Fruit fly (Drosophila melanogaster): Measurements from ENCODE around the gene gskt.

The gskt gene

dm6 chr3R:31381216-31381688 is 9.0 kb downstream of the gskt start (continued):
- TF ChIP-seq sr (GFP tag; IDR thresholded peaks at IDR 0.05), result peak; percentile 20; the same call in 1 of the 3 replicates
- TF ChIP-seq hkb (optimal IDR thresholded peaks at IDR 0.05), result no peak
- peak; percentile 47; the same call in 1 of the 2 replicates for TF ChIP-seq hkb (GFP tag; IDR thresholded peaks at IDR 0.05)
- TF ChIP-seq Atf6 (GFP tag; IDR thresholded peaks at IDR 0.05), result peak; percentile 55; the same call in 1 of the 2 replicates
- peak; percentile 57; the same call in 1 of the 2 replicates for TF ChIP-seq CG14441 (GFP tag; IDR thresholded peaks at IDR 0.05)
- TF ChIP-seq Meics (GFP tag; optimal IDR thresholded peaks at IDR 0.05), result peak; percentile 24
- TF ChIP-seq Hand (GFP tag; optimal IDR thresholded peaks at IDR 0.05), result peak; percentile 7
- peak; percentile 28 for TF ChIP-seq Chrac-16 (GFP tag; optimal IDR thresholded peaks at IDR 0.05)
- TF ChIP-seq bab2 (GFP tag; optimal IDR thresholded peaks at IDR 0.05), result peak; percentile 26
- TF ChIP-seq Antp (GFP tag; optimal IDR thresholded peaks at IDR 0.05), result peak; percentile 34

- TF ChIP-seq sqz (GFP tag; optimal IDR thresholded peaks at IDR 0.05) (no peak), Deaf1 (tag; optimal IDR thresholded peaks at IDR 0.05) (peak; percentile 79), Oaz (GFP tag; IDR thresholded peaks at IDR 0.05) (no peak), cwo (GFP tag; optimal IDR thresholded peaks at IDR 0.05) (no peak), her (GFP tag; optimal IDR thresholded peaks at IDR 0.05) (no peak), odd (GFP tag; optimal IDR thresholded peaks at IDR 0.05) (no peak), sim (GFP tag; IDR thresholded peaks at IDR 0.05) (no peak), CG1832 (GFP tag; optimal IDR thresholded peaks at IDR 0.05) (no peak), Trl (optimal IDR thresholded peaks at IDR 0.05) (peak in 1 of 2 experiments; percentile 10), Trl (GFP tag; optimal IDR thresholded peaks at IDR 0.05) (no peak), CG6854 (GFP tag; optimal IDR thresholded peaks at IDR 0.05) (no peak), Drgx (GFP tag; IDR thresholded peaks at IDR 0.05) (no peak), CG7271 (tag; optimal IDR thresholded peaks at IDR 0.05) (no peak), Sox102F (GFP tag; optimal IDR thresholded peaks at IDR 0.05) (no peak), CG3726 (GFP tag; IDR thresholded peaks at IDR 0.05) (0 out of 3 replicates have a peak, but pooled peaks have one; percentile 22), Dek (tag; optimal IDR thresholded peaks at IDR 0.05) (no peak)
Observed at dm6 chr3R:31381861-31382260, 9.6 kb downstream of the gskt start, which contains the start of gene CG1607. Gene CG1607, plus strand, starts transcription at chr3R:31382109.

- peak; percentile 95 for TF ChIP-seq CG9876 (GFP tag; optimal IDR thresholded peaks at IDR 0.05)
- peak; percentile 92 for TF ChIP-seq CG6765 (GFP tag; optimal IDR thresholded peaks at IDR 0.05)
- TF ChIP-seq corto (GFP tag; optimal IDR thresholded peaks at IDR 0.05), result peak; percentile 93
- peak; percentile 92 for TF ChIP-seq Ets97D (GFP tag; optimal IDR thresholded peaks at IDR 0.05)
- TF ChIP-seq CG5180 (GFP tag; optimal IDR thresholded peaks at IDR 0.05), result peak; percentile 100
- TF ChIP-seq Ets65A (GFP tag), result peak; percentile 99
- TF ChIP-seq CG3838 (GFP tag; optimal IDR thresholded peaks at IDR 0.05), result peak; percentile 95
- TF ChIP-seq dysf (GFP tag; IDR thresholded peaks at IDR 0.05), result peak; percentile 99
- TF ChIP-seq trh (GFP tag; optimal IDR thresholded peaks at IDR 0.05), result peak; percentile 93
- peak; percentile 79 for TF ChIP-seq ash1 (GFP tag; optimal IDR thresholded peaks at IDR 0.05)
- peak; percentile 100 for TF ChIP-seq Med (GFP tag)
- TF ChIP-seq CG10321 (GFP tag; IDR thresholded peaks at IDR 0.05), result peak; percentile 74
- peak; percentile 94 for TF ChIP-seq CG32767 (GFP tag; IDR thresholded peaks at IDR 0.05)
- no peak for TF ChIP-seq D (optimal IDR thresholded peaks at IDR 0.05)
- TF ChIP-seq D (GFP tag; optimal IDR thresholded peaks at IDR 0.05), result peak; percentile 92
- TF ChIP-seq fd3F (GFP tag; optimal IDR thresholded peaks at IDR 0.05), result peak; percentile 96
- TF ChIP-seq danr (GFP tag; IDR thresholded peaks at IDR 0.05), result peak; percentile 96
- no peak for TF ChIP-seq Doc3 (GFP tag; IDR thresholded peaks at IDR 0.05; ENCODE audit: partially characterized antibody)
- TF ChIP-seq CG17912 (GFP tag; optimal IDR thresholded peaks at IDR 0.05), result no peak
- TF ChIP-seq nau (GFP tag; optimal IDR thresholded peaks at IDR 0.05), result peak; percentile 96
- peak; percentile 96 for TF ChIP-seq CG4424 (GFP tag; optimal IDR thresholded peaks at IDR 0.05)
- peak; percentile 97 for TF ChIP-seq CG15269 (tag; optimal IDR thresholded peaks at IDR 0.05)
- no peak for TF ChIP-seq pfk (GFP tag; optimal IDR thresholded peaks at IDR 0.05)
- TF ChIP-seq CG2199 (GFP tag; IDR thresholded peaks at IDR 0.05), result peak; percentile 97
- no peak for TF ChIP-seq Dfd (GFP tag; optimal IDR thresholded peaks at IDR 0.05)
Observed at dm6 chr3R:31384108-31384507, 11.9 kb downstream of the gskt start.
